Worm (Caenorhabditis elegans) whole organism, L2 larva: ENCODE data around the gene ZK154.1.

Source experiments
- C34F6.9 ChIP-seq: fragments of 150-350 bp; optimal IDR thresholded peaks from 2 replicates; lab custom pipeline; 2014; ENCODE audit warnings: missing biosample characterization, missing genetic modification characterization
- F13H6.1 ChIP-seq: sonication (generic microtip); optimal IDR thresholded peaks from 2 replicates; lab custom pipeline; 2016; ENCODE audit warnings: missing genetic modification characterization, missing compliant biosample characterization
- R02D3.7 ChIP-seq: fragments of 150-350 bp; optimal IDR thresholded peaks from 2 replicates; lab custom pipeline; 2014; ENCODE audit warnings: missing biosample characterization, missing genetic modification characterization
- Y55F3AM.14 ChIP-seq: fragments of 200-800 bp; sonication (Bioruptor generic); optimal IDR thresholded peaks from 2 replicates; lab custom pipeline; 2018; ENCODE audit warnings: mild to moderate bottlenecking, missing genetic modification characterization, missing compliant biosample characterization
- ZK546.5 ChIP-seq: sonication (generic microtip); optimal IDR thresholded peaks from 2 replicates; lab custom pipeline; 2017; ENCODE audit warnings: missing biosample characterization, missing genetic modification characterization
- aly-2 ChIP-seq: fragments of 150-350 bp; optimal IDR thresholded peaks from 2 replicates; lab custom pipeline; 2014; ENCODE audit warnings: missing biosample characterization, missing genetic modification characterization
- blmp-1 ChIP-seq: sonication (generic microtip); optimal IDR thresholded peaks from 2 replicates; lab custom pipeline; 2017; ENCODE audit warnings: missing genetic modification characterization, mild to moderate bottlenecking, missing compliant biosample characterization, antibody characterized with exemption, moderate library complexity; ENCODE audit not compliant: insufficient read depth
- ceh-16 ChIP-seq: fragments of 150-350 bp; optimal IDR thresholded peaks from 2 replicates; lab custom pipeline; 2014; ENCODE audit warnings: missing biosample characterization, missing genetic modification characterization
- ceh-82 ChIP-seq: fragments of 150-350 bp; optimal IDR thresholded peaks from 2 replicates; lab custom pipeline; 2014; ENCODE audit warnings: missing biosample characterization, missing genetic modification characterization
- crh-2 ChIP-seq: sonication (generic microtip); optimal IDR thresholded peaks from 2 replicates; lab custom pipeline; 2017; ENCODE audit warnings: missing biosample characterization, missing genetic modification characterization
- dmd-4 ChIP-seq: sonication (generic microtip); optimal IDR thresholded peaks from 2 replicates; lab custom pipeline; 2017; ENCODE audit warnings: missing biosample characterization, missing genetic modification characterization
- egl-27 ChIP-seq: sonication (generic microtip); optimal IDR thresholded peaks from 3 replicates; lab custom pipeline; 2017; ENCODE audit warnings: missing biosample characterization, missing genetic modification reagents, missing genetic modification characterization
- elt-3 ChIP-seq: sonication (generic microtip); optimal IDR thresholded peaks from 2 replicates; lab custom pipeline; 2017; ENCODE audit warnings: missing biosample characterization, missing genetic modification characterization
- fos-1 ChIP-seq: fragments of 150-350 bp; optimal IDR thresholded peaks from 2 replicates; lab custom pipeline; 2014; ENCODE audit warnings: missing biosample characterization, missing genetic modification characterization
- lin-11 ChIP-seq: fragments of 150-350 bp; sonication (generic microtip); optimal IDR thresholded peaks from 2 replicates; lab custom pipeline; 2014; ENCODE audit warnings: missing biosample characterization, missing genetic modification characterization, inconsistent platforms, mixed read lengths
- lin-13 ChIP-seq: fragments of 150-350 bp; optimal IDR thresholded peaks from 2 replicates; lab custom pipeline; 2014; ENCODE audit warnings: missing biosample characterization, missing genetic modification reagents, missing genetic modification characterization
- lsy-2 ChIP-seq, 2 experiments: fragments of 150-350 bp in 1 of 2; sonication (generic microtip) in 1 of 2; optimal IDR thresholded peaks; 2 replicates each; lab custom pipeline; 2014 to 2017; ENCODE audit warnings: missing biosample characterization in 2 of 2, missing genetic modification characterization in 2 of 2
- mab-5 ChIP-seq: fragments of 150-350 bp; optimal IDR thresholded peaks from 2 replicates; lab custom pipeline; 2014; ENCODE audit warnings: missing biosample characterization, missing genetic modification characterization
- nhr-12 ChIP-seq: fragments of 150-350 bp; optimal IDR thresholded peaks from 2 replicates; lab custom pipeline; 2014; ENCODE audit warnings: missing biosample characterization, missing genetic modification characterization
- nhr-129 ChIP-seq: fragments of 150-350 bp; optimal IDR thresholded peaks from 2 replicates; lab custom pipeline; 2014; ENCODE audit warnings: missing biosample characterization, missing genetic modification characterization
- nhr-21 ChIP-seq: fragments of 150-350 bp; optimal IDR thresholded peaks from 2 replicates; lab custom pipeline; 2014; ENCODE audit warnings: missing biosample characterization, missing genetic modification characterization
- nhr-23 ChIP-seq: fragments of 150-350 bp; optimal IDR thresholded peaks from 2 replicates; lab custom pipeline; 2014; ENCODE audit warnings: missing biosample characterization, missing genetic modification reagents, missing genetic modification characterization
- nhr-237 ChIP-seq: fragments of 150-350 bp; optimal IDR thresholded peaks from 2 replicates; lab custom pipeline; 2014; ENCODE audit warnings: missing biosample characterization, missing genetic modification characterization
- nhr-25 ChIP-seq: fragments of 150-350 bp; sonication (generic microtip); optimal IDR thresholded peaks from 3 replicates; lab custom pipeline; 2014; ENCODE audit warnings: missing biosample characterization, missing genetic modification characterization
- nhr-6 ChIP-seq: fragments of 150-350 bp; optimal IDR thresholded peaks from 2 replicates; lab custom pipeline; 2014; ENCODE audit warnings: missing biosample characterization, missing genetic modification characterization
- nhr-77 ChIP-seq: fragments of 150-350 bp; optimal IDR thresholded peaks from 2 replicates; lab custom pipeline; 2014; ENCODE audit warnings: missing biosample characterization, missing genetic modification characterization
- peb-1 ChIP-seq: fragments of 150-350 bp; optimal IDR thresholded peaks from 2 replicates; lab custom pipeline; 2014; ENCODE audit warnings: missing biosample characterization, missing genetic modification characterization
- sem-4 ChIP-seq: fragments of 150-350 bp; optimal IDR thresholded peaks from 2 replicates; lab custom pipeline; 2014; ENCODE audit warnings: missing biosample characterization, missing genetic modification reagents, missing genetic modification characterization
- skn-1 ChIP-seq: sonication (generic microtip); optimal IDR thresholded peaks from 2 replicates; lab custom pipeline; 2017; ENCODE audit warnings: missing biosample characterization, missing genetic modification characterization
- snpc-4 ChIP-seq: fragments of 150-350 bp; optimal IDR thresholded peaks from 2 replicates; lab custom pipeline; 2014; ENCODE audit warnings: missing biosample characterization, missing genetic modification characterization
- unc-39 ChIP-seq: fragments of 150-350 bp; optimal IDR thresholded peaks from 2 replicates; lab custom pipeline; 2014; ENCODE audit warnings: missing biosample characterization, missing genetic modification characterization
- unc-55 ChIP-seq: fragments of 150-350 bp; sonication (generic microtip); optimal IDR thresholded peaks from 3 replicates; lab custom pipeline; 2014; ENCODE audit warnings: missing biosample characterization, missing genetic modification reagents, missing genetic modification characterization
- unc-62 ChIP-seq: fragments of 150-350 bp; optimal IDR thresholded peaks from 2 replicates; lab custom pipeline; 2014; ENCODE audit warnings: missing biosample characterization, missing genetic modification reagents, missing genetic modification characterization
- zag-1 ChIP-seq: fragments of 150-350 bp; optimal IDR thresholded peaks from 2 replicates; lab custom pipeline; 2014; ENCODE audit warnings: missing biosample characterization, missing genetic modification characterization
- ztf-11 ChIP-seq: sonication (generic microtip); optimal IDR thresholded peaks from 2 replicates; lab custom pipeline; 2017; ENCODE audit warnings: missing biosample characterization, missing genetic modification characterization
- ztf-4 ChIP-seq: fragments of 150-350 bp; optimal IDR thresholded peaks from 2 replicates; lab custom pipeline; 2014; ENCODE audit warnings: missing biosample characterization, missing genetic modification characterization

ZK154.1 gene

DNA sequence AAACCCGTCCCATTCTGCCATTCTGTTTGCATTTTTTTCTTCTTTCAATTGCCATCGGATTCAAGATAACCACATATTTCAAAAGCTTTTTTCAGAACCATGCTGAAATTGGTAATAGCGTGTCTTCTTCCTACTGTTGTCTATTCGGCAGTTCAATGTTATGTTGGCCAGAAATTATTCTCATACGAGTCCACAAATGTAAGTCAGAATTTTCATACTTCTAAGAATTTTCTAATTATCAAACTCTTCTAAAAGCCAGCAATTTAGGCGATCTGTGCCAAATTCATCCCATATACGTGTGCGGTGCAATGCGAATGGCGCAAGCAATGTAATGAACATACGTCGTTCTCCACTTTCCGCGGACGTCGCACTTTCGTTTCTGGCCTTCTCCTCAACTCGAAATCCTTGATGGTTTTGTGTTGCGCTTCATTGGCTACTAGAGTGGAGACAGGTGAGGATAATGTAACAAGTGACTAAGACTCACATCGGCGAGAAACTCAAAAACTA is at the start of gene ZK154.1:
Gene ZK154.1 (plus strand): TSS at position 51 of the 507 bp plus-strand sequence.
- no peak for TF ChIP-seq nhr-129 (tag; lab: Kevin White, UChicago)

DNA sequence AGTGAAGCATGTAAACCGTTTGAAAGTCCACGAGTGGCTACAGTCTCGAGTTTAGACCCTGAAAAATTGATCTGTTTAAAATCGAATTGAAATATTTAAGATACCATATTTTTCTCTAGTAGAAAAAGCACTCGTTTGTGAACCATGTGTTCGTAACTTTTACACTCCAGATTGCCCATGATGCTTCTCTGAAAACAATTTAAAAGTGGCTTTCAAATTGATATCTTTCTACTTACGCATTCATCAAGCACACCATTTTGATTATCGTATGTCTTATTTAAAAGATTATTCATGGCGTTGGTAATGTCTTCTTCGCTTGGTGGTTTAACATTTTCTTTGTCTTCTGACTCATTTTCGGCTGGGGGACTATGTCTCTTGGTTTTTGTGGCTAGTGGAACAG is 45.8 kb upstream of the ZK154.1 start:
- no peak for TF ChIP-seq Y55F3AM.14 (GFP tag; lab: Kevin White, UChicago)
- TF ChIP-seq lin-11 (tag; lab: Kevin White, UChicago) = no peak
- TF ChIP-seq aly-2 (tag; lab: Kevin White, UChicago) = no peak
- TF ChIP-seq ceh-82 (tag; lab: Kevin White, UChicago) = no peak
- no peak for TF ChIP-seq fos-1
- TF ChIP-seq ztf-4 (tag; lab: Kevin White, UChicago) = no peak
- no peak for TF ChIP-seq peb-1 (tag; lab: Kevin White, UChicago)
- TF ChIP-seq zag-1 (tag; lab: Kevin White, UChicago) = no peak
- no peak for TF ChIP-seq skn-1 (tag; lab: Kevin White, UChicago)
- TF ChIP-seq nhr-6 (tag; lab: Kevin White, UChicago) = no peak
- TF ChIP-seq nhr-237 = no peak
- TF ChIP-seq ztf-11 (tag; lab: Kevin White, UChicago) = no peak
- TF ChIP-seq crh-2 (tag; lab: Kevin White, UChicago) = no peak
- TF ChIP-seq unc-55 (GFP tag; lab: Kevin White, UChicago) = no peak
- TF ChIP-seq R02D3.7 = no peak
- no peak for TF ChIP-seq sem-4
- TF ChIP-seq snpc-4 (tag; lab: Kevin White, UChicago) = no peak
- TF ChIP-seq ceh-16 (tag; lab: Kevin White, UChicago) = no peak
- TF ChIP-seq, all 48 proteins: peak for 0

DNA sequence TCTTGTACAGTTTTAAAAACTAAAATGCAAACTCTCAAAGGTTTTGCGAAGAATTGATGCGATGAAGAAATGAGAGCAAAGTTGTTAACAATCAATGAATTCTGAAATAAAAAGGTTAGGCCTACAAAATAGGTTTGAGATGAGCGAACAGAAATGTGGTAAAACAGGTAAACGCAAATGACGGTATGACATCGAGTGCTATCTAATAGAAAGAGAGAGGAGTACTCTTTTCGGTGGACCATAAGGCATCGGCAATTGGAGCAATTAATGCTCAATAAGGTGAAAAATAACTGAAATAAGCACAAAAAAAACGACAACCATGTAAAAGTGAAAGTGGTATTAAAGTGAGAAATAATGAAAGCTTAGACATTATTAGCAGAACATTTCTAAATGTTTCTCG is 43.2 kb upstream of the ZK154.1 start, which contains the start of gene set-12:
Gene set-12 (minus strand): TSS at position 101 of the 400 bp plus-strand sequence.
- TF ChIP-seq nhr-25 (tag; lab: Kevin White, UChicago) = no peak
- TF ChIP-seq ceh-82 (tag; lab: Kevin White, UChicago) = no peak
- no peak for TF ChIP-seq lsy-2 (tag; optimal IDR thresholded peaks at IDR 0.05; lab: Kevin White, UChicago)
- TF ChIP-seq R02D3.7 = no peak
- TF ChIP-seq zag-1 (tag; lab: Kevin White, UChicago) = no peak
- no peak for TF ChIP-seq dmd-4 (tag; lab: Kevin White, UChicago)
- no peak for TF ChIP-seq unc-39
- no peak for TF ChIP-seq nhr-23 (tag; lab: Kevin White, UChicago)
- no peak for TF ChIP-seq ZK546.5
- TF ChIP-seq elt-3 (tag; lab: Kevin White, UChicago) = no peak
- TF ChIP-seq nhr-129 (tag; lab: Kevin White, UChicago) = no peak

DNA sequence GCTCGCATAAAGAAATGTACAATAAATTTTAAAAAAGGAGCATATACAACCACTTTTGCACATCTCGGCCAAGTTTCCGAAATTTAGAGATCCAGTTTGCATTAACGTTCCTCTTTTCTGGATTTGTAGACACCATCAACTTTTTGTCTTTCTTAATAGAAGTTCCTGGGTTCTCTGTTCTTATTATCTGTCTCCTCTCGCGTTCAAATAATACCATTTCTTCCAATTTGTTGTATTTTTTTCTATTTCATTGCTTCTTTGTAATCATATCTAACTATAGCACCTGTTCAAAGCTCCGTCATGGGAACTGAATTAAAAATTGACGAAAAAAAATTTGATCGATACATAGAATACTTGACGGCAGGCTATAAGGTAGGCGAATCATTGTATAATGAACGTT is 40.0 kb upstream of the ZK154.1 start, which contains the start of gene K09F5.1:
Gene K09F5.1 (plus strand): TSS at position 301 of the 400 bp plus-strand sequence.
- no peak for TF ChIP-seq nhr-77 (tag; lab: Kevin White, UChicago)
- TF ChIP-seq, all 48 proteins: peak for 0

DNA sequence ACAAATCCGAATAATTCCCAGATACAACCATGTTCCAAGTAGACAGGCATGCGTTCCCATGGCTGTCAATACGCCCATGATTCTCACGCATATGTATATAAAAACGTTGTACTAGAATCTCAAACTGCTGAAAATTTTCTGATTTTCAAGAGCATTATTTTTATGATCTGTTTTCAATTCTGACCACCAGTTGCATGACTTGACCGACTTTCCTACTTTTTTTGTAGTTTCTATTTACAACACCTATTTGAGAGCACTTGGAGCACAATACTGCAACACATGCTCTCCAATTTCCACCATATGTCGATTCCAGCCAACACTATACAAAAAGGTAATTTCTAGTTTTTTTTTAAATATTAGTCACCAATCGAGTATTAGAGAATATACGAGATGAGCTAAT is 35.4 kb upstream of the ZK154.1 start, which contains the start of gene ref-2:
Gene ref-2 (plus strand): TSS at position 301 of the 400 bp plus-strand sequence.
- no peak for TF ChIP-seq C34F6.9 (tag; lab: Kevin White, UChicago)
- no peak for TF ChIP-seq nhr-6 (tag; lab: Kevin White, UChicago)
- TF ChIP-seq egl-27 (tag; lab: Kevin White, UChicago) = no peak
- no peak for TF ChIP-seq nhr-25 (tag; lab: Kevin White, UChicago)
- no peak for TF ChIP-seq unc-39
- no peak for TF ChIP-seq mab-5 (tag; lab: Kevin White, UChicago)
- no peak for TF ChIP-seq peb-1 (tag; lab: Kevin White, UChicago)
- no peak for TF ChIP-seq nhr-12
- TF ChIP-seq lsy-2 (tag; optimal IDR thresholded peaks at IDR 0.05; lab: Kevin White, UChicago) = no peak
- TF ChIP-seq F13H6.1 (tag; lab: Kevin White, UChicago) = no peak

DNA sequence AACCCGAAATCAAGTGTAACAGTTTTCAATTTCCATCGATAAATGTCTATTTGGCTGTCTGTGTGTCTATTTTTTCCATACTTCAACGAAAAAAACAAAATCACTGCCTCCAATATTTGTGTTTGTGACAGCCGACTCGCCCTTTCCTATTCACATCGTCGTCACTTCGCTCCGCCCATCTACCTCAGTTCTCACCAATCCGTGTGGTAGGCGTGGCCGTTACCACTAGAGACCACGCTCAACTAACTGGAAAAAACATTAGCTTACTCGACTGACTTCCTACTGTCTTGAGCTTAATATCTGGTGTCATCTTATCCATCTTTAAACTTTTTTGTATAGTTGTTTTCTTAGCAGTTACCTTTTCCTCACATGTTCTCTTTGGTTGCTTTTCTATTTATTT is 34.0 kb upstream of the ZK154.1 start:
- TF ChIP-seq lin-13 (GFP tag; lab: Kevin White, UChicago) (no peak), unc-62 (no peak), ceh-16 (tag; lab: Kevin White, UChicago) (no peak), nhr-21 (tag; lab: Kevin White, UChicago) (no peak), ceh-82 (tag; lab: Kevin White, UChicago) (no peak), peb-1 (tag; lab: Kevin White, UChicago) (no peak), dmd-4 (tag; lab: Kevin White, UChicago) (no peak), ztf-4 (tag; lab: Kevin White, UChicago) (no peak), blmp-1 (tag; lab: Kevin White, UChicago) (no peak), skn-1 (tag; lab: Kevin White, UChicago) (no peak), nhr-77 (tag; lab: Kevin White, UChicago) (no peak), nhr-12 (no peak), R02D3.7 (no peak), lin-11 (tag; lab: Kevin White, UChicago) (no peak)
- TF ChIP-seq, all 48 proteins: peak for 0
